Worm (Caenorhabditis elegans) whole organism, mixed stage, embryonic: Measurements from ENCODE around the gene C06B3.1.

Experiments
- ces-1 ChIP-seq: fragments of 150-350 bp; optimal IDR thresholded peaks from 2 replicates; lab custom pipeline; 2014; ENCODE audit warnings: missing biosample characterization, missing genetic modification reagents, missing genetic modification characterization
- flh-1 ChIP-seq: fragments of 200-800 bp; sonication (Bioruptor generic); optimal IDR thresholded peaks from 2 replicates; lab custom pipeline; 2018; ENCODE audit warnings: mild to moderate bottlenecking, missing genetic modification characterization, moderate library complexity, missing compliant biosample characterization
- hlh-1 ChIP-seq: fragments of 150-350 bp; optimal IDR thresholded peaks from 2 replicates; lab custom pipeline; 2014; ENCODE audit warnings: missing biosample characterization, missing genetic modification reagents, missing genetic modification characterization
- lin-13 ChIP-seq: fragments of 150-350 bp; optimal IDR thresholded peaks from 2 replicates; lab custom pipeline; 2014; ENCODE audit warnings: missing biosample characterization, missing genetic modification characterization
- lsy-2 ChIP-seq: fragments of 150-350 bp; optimal IDR thresholded peaks from 2 replicates; lab custom pipeline; 2014; ENCODE audit warnings: missing biosample characterization, missing genetic modification characterization
- nhr-237 ChIP-seq: fragments of 150-350 bp; optimal IDR thresholded peaks from 2 replicates; lab custom pipeline; 2014; ENCODE audit warnings: missing biosample characterization, missing genetic modification characterization
- nhr-28 ChIP-seq: fragments of 150-350 bp; optimal IDR thresholded peaks from 2 replicates; lab custom pipeline; 2014; ENCODE audit warnings: missing biosample characterization, missing genetic modification characterization
- snpc-4 ChIP-seq: fragments of 150-350 bp; optimal IDR thresholded peaks from 2 replicates; lab custom pipeline; 2014; ENCODE audit warnings: missing biosample characterization, missing genetic modification characterization
- unc-62 ChIP-seq: fragments of 150-350 bp; optimal IDR thresholded peaks from 2 replicates; lab custom pipeline; 2014; ENCODE audit warnings: missing biosample characterization, missing genetic modification reagents, missing genetic modification characterization
- ztf-11 ChIP-seq: fragments of 150-350 bp; optimal IDR thresholded peaks from 2 replicates; lab custom pipeline; 2014; ENCODE audit warnings: missing biosample characterization, missing genetic modification characterization

ce11 chrV:13858906-13859305 is 43.7 kb upstream of the C06B3.1 start, which contains the start of gene srx-135:
- no peak for TF ChIP-seq nhr-237
- TF ChIP-seq nhr-28 = no peak
- no peak for TF ChIP-seq ces-1 (GFP tag; lab: Kevin White, UChicago)
- TF ChIP-seq lsy-2 (tag; lab: Kevin White, UChicago) = no peak
- no peak for TF ChIP-seq flh-1 (GFP tag; lab: Kevin White, UChicago)
- no peak for TF ChIP-seq unc-62 (GFP tag; lab: Kevin White, UChicago)
- TF ChIP-seq lin-13 (tag; lab: Kevin White, UChicago) = no peak
- no peak for TF ChIP-seq snpc-4 (tag; lab: Kevin White, UChicago)
- TF ChIP-seq hlh-1 (tag; lab: Kevin White, UChicago) = no peak
- no peak for TF ChIP-seq ztf-11 (tag; lab: Kevin White, UChicago)
